Worm (Caenorhabditis elegans): ENCODE data around the gene rad-51.

The rad-51 gene

DNA sequence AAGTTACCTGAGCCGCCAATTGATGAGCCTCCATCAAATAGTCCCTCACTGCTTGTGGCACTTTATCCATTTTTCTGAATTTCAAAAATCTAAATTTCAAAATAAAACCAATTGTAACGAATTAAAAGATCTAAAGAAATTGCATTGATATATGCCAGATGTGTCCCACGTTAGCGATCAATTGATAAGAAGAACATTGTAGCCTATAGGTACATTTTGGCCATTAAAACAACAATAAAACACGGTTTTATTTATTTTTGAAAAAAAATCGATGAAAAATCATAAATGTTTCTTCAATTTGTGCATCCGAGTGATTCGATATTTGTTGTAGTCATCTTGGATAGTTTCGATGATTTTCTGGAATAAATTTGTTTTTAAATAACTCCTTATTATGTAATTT is 45.0 kb downstream of the rad-51 start, which contains the start of gene ech-8:
TSS of gene ech-8 (minus strand) at position 132 of the 400 bp plus-strand sequence.
- TF ChIP-seq elt-2 (tag; optimal IDR thresholded peaks at IDR 0.05) = peak; percentile 54
- TF ChIP-seq R02D3.7 (tag; optimal IDR thresholded peaks at IDR 0.05) = no peak
- peak; percentile 56 for TF ChIP-seq pqm-1 (tag; optimal IDR thresholded peaks at IDR 0.05)
- no peak for TF ChIP-seq ceh-28 (tag; optimal IDR thresholded peaks at IDR 0.05)
- TF ChIP-seq fkh-2 (tag; optimal IDR thresholded peaks at IDR 0.05) = no peak
- no peak for TF ChIP-seq nhr-25 (tag; optimal IDR thresholded peaks at IDR 0.05)

DNA sequence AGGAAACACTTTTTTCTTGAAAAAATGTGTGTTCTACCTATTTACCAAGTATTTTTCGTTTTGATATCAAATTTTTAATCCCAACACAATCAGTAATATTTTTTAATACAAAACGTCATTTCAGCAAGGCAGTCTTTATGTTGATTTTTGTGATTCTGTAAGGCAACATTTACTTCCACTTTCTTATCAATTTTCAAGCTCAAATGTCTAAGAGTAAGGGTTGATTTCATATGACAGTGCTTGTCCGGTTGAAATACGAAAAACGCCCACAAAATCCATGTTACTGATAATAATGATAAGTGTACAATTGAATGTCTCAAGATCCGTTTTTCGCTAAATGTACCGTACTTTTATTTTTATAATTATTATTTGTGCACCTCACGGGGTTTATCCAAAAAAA is 47.9 kb downstream of the rad-51 start:
- TF ChIP-seq nhr-77 (tag; optimal IDR thresholded peaks at IDR 0.05) = no peak
- TF ChIP-seq elt-1 (tag; optimal IDR thresholded peaks at IDR 0.05) = no peak
- peak; percentile 56 for TF ChIP-seq jun-1 (tag; optimal IDR thresholded peaks at IDR 0.05)
- peak; percentile 71 for TF ChIP-seq elt-2 (tag; optimal IDR thresholded peaks at IDR 0.05)
- no peak for TF ChIP-seq eor-1 (tag; optimal IDR thresholded peaks at IDR 0.05)
- TF ChIP-seq mml-1 (tag; optimal IDR thresholded peaks at IDR 0.05) = no peak
- peak; percentile 83 for TF ChIP-seq pqm-1 (tag; optimal IDR thresholded peaks at IDR 0.05)
- no peak for TF ChIP-seq aly-2 (tag; optimal IDR thresholded peaks at IDR 0.05)
- TF ChIP-seq nhr-67 (tag; optimal IDR thresholded peaks at IDR 0.05) = no peak
- TF ChIP-seq fos-1 (tag; optimal IDR thresholded peaks at IDR 0.05) = no peak
- TF ChIP-seq egl-27 (tag; optimal IDR thresholded peaks at IDR 0.05) = no peak
- TF ChIP-seq nhr-76 (tag; optimal IDR thresholded peaks at IDR 0.05) = no peak
- no peak for TF ChIP-seq lsy-12 (tag; optimal IDR thresholded peaks at IDR 0.05)
- no peak for TF ChIP-seq tbx-2 (tag; optimal IDR thresholded peaks at IDR 0.05)
- TF ChIP-seq mdl-1 (tag; optimal IDR thresholded peaks at IDR 0.05) = no peak
- no peak for TF ChIP-seq nhr-237 (tag; optimal IDR thresholded peaks at IDR 0.05)
- no peak for TF ChIP-seq nfya-1 (tag; optimal IDR thresholded peaks at IDR 0.05; ENCODE audit: insufficient read depth)
- TF ChIP-seq daf-12 (tag; optimal IDR thresholded peaks at IDR 0.05) = no peak
- TF ChIP-seq nhr-28 (tag; optimal IDR thresholded peaks at IDR 0.05) = no peak
- no peak for TF ChIP-seq sea-2 (GFP tag; optimal IDR thresholded peaks at IDR 0.05)
- TF ChIP-seq ceh-28 (tag; optimal IDR thresholded peaks at IDR 0.05) = no peak
- TF ChIP-seq fkh-2 (tag; optimal IDR thresholded peaks at IDR 0.05) = no peak
- no peak for TF ChIP-seq pha-4 (tag; optimal IDR thresholded peaks at IDR 0.05)
- TF ChIP-seq ZK546.5 (tag; optimal IDR thresholded peaks at IDR 0.05) = no peak

DNA sequence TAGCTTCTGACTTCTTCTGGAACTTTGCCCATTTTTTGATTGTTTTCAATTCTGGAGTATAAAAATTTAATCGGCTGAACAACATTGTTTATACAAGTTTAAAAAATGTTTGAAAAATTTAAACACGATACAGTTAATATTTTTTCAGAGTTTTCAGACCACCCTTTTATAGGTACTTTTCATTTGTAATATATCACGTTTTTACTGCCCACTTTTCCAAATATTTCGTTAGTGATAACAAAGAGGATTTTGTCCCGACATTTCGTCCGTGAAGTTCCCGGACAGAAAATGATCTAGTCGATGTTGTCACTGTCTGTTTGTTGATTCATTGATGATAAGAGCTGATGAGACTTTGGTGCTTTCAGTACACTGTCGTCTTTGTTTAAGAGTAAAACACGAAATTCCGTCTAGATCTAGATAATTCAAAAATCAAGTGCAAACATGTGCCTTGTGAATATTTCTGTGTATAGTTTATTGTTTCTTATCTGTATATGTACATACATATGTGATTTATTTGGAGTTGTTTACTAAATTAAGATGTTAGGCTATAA is 48.7 kb downstream of the rad-51 start, which contains the start of gene ech-9:
TSS of gene ech-9 (minus strand) at position 51 of the 551 bp plus-strand sequence.
- no peak for TF ChIP-seq nhr-43 (tag; optimal IDR thresholded peaks at IDR 0.05; ENCODE audit: poor library complexity, severe bottlenecking)
- TF ChIP-seq daf-12 (tag; optimal IDR thresholded peaks at IDR 0.05) = no peak
- TF ChIP-seq pqm-1 (tag; optimal IDR thresholded peaks at IDR 0.05) = peak; percentile 84
- TF ChIP-seq elt-2 (tag; optimal IDR thresholded peaks at IDR 0.05) = peak; percentile 58
- no peak for TF ChIP-seq hmg-11 (tag; optimal IDR thresholded peaks at IDR 0.05)
- no peak for TF ChIP-seq zag-1 (tag; optimal IDR thresholded peaks at IDR 0.05)
- TF ChIP-seq ztf-11 (tag; optimal IDR thresholded peaks at IDR 0.05) = no peak

DNA sequence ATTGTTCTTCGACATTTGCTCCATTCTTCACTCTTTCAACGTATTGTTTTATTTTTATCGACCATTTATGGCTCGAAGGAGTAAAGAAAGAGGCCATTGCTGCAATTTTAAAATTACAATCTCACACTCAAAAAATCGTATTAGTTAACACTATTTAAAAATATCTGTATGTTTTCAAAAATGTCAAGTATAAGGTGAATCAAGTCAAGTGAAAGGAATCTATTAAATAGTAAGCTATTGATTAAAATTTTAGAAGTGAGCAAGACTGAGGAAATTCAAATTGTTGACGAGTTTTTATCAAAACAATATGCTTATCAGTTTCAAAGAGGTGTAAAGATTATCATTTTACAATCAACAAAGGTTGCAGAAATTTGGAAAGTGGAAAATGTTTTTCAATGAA is 51.6 kb downstream of the rad-51 start, which contains the start of gene F01G10.4:
TSS of gene F01G10.4 (minus strand) at position 101 of the 400 bp plus-strand sequence.
- TF ChIP-seq nhr-25 (tag; optimal IDR thresholded peaks at IDR 0.05) (no peak), elt-1 (tag; optimal IDR thresholded peaks at IDR 0.05) (no peak), lsy-12 (tag; optimal IDR thresholded peaks at IDR 0.05) (no peak), nhr-67 (tag; optimal IDR thresholded peaks at IDR 0.05) (no peak), nhr-23 (tag; optimal IDR thresholded peaks at IDR 0.05) (no peak), nhr-12 (tag; optimal IDR thresholded peaks at IDR 0.05) (no peak), nhr-77 (tag; optimal IDR thresholded peaks at IDR 0.05) (no peak), fkh-10 (GFP tag; optimal IDR thresholded peaks at IDR 0.05) (no peak), ceh-16 (tag; optimal IDR thresholded peaks at IDR 0.05) (no peak), sea-2 (GFP tag; optimal IDR thresholded peaks at IDR 0.05) (no peak), unc-39 (tag; optimal IDR thresholded peaks at IDR 0.05) (no peak), snpc-4 (tag; optimal IDR thresholded peaks at IDR 0.05) (no peak), pqm-1 (tag; optimal IDR thresholded peaks at IDR 0.05) (no peak), nhr-237 (tag; optimal IDR thresholded peaks at IDR 0.05) (no peak)
